Fruit fly (Drosophila melanogaster) whole organism, embryonic: ENCODE results near the gene Cyp309a2.

Experiments used
- Adf1 ChIP-seq: fragments of 200-800 bp; sonication (Bioruptor generic); IDR thresholded peaks from 2 replicates; pipeline ENCODE4 v1.3.6; 2022; ENCODE audit warnings: missing biosample characterization, missing genetic modification characterization
- CG10209 ChIP-seq: fragments of 200-800 bp; sonication (Bioruptor generic); optimal IDR thresholded peaks from 3 replicates; lab custom pipeline; 2017; ENCODE audit warnings: missing biosample characterization, mild to moderate bottlenecking, missing genetic modification characterization, missing genetic modification reagents
- CG10431 ChIP-seq: fragments of 200-800 bp; sonication (Bioruptor generic); optimal IDR thresholded peaks from 3 replicates; lab custom pipeline; 2018; ENCODE audit warnings: missing biosample characterization, mild to moderate bottlenecking, missing genetic modification characterization
- CG10959 ChIP-seq: fragments of 200-800 bp; sonication (Bioruptor generic); IDR thresholded peaks from 2 replicates; pipeline ENCODE4 v1.3.6; 2022; ENCODE audit warnings: missing biosample characterization, missing genetic modification characterization
- CG11560 ChIP-seq: fragments of 200-800 bp; sonication (Bioruptor generic); IDR thresholded peaks from 3 replicates; pipeline ENCODE4 v1.3.6; 2022; ENCODE audit warnings: missing biosample characterization, missing genetic modification characterization
- CG13123 ChIP-seq: fragments of 200-800 bp; sonication (Bioruptor generic); optimal IDR thresholded peaks from 2 replicates; lab custom pipeline; 2016; ENCODE audit warnings: missing biosample characterization, missing genetic modification characterization
- CG13296 ChIP-seq: fragments of 200-800 bp; sonication (Bioruptor generic); optimal IDR thresholded peaks from 3 replicates; lab custom pipeline; 2018; ENCODE audit warnings: missing biosample characterization, mild to moderate bottlenecking, missing genetic modification characterization
- CG13424 ChIP-seq: fragments of 200-800 bp; sonication (Bioruptor generic); optimal IDR thresholded peaks from 2 replicates; lab custom pipeline; 2019; ENCODE audit warnings: missing biosample characterization, mild to moderate bottlenecking, missing genetic modification characterization, moderate library complexity
- CG13775 ChIP-seq: fragments of 200-800 bp; sonication (Bioruptor generic); optimal IDR thresholded peaks from 3 replicates; lab custom pipeline; 2017; ENCODE audit warnings: missing biosample characterization, mild to moderate bottlenecking, missing genetic modification characterization
- CG14050 ChIP-seq: fragments of 200-800 bp; sonication (Bioruptor generic); IDR thresholded peaks from 3 replicates; pipeline ENCODE4 v1.3.6; 2022; ENCODE audit warnings: missing biosample characterization, missing genetic modification characterization
- CG15011 ChIP-seq: fragments of 200-800 bp; sonication (Bioruptor generic); optimal IDR thresholded peaks from 3 replicates; lab custom pipeline; 2018; ENCODE audit warnings: missing biosample characterization, mild to moderate bottlenecking, missing genetic modification characterization
- CG15601 ChIP-seq: fragments of 200-800 bp; sonication (Bioruptor generic); optimal IDR thresholded peaks from 3 replicates; lab custom pipeline; 2019; ENCODE audit warnings: missing biosample characterization, mild to moderate bottlenecking, missing genetic modification characterization, moderate library complexity
- CG16813 ChIP-seq: fragments of 200-800 bp; sonication (Bioruptor generic); IDR thresholded peaks from 3 replicates; pipeline ENCODE4 v1.3.6; 2022; ENCODE audit warnings: missing biosample characterization, missing genetic modification characterization; ENCODE audit not compliant: partially characterized antibody
- CG18011 ChIP-seq: fragments of 200-800 bp; sonication (Bioruptor generic); optimal IDR thresholded peaks from 2 replicates; lab custom pipeline; 2017; ENCODE audit warnings: missing biosample characterization, missing genetic modification characterization, mild to moderate bottlenecking, moderate library complexity, missing genotype
- CG18764 ChIP-seq: fragments of 200-800 bp; sonication (Bioruptor generic); optimal IDR thresholded peaks from 3 replicates; lab custom pipeline; 2016; ENCODE audit warnings: missing biosample characterization, missing genetic modification characterization
- CG2889 ChIP-seq: fragments of 200-800 bp; sonication (Bioruptor generic); IDR thresholded peaks from 3 replicates; pipeline ENCODE4 v1.3.6; 2022; ENCODE audit warnings: missing biosample characterization, missing genetic modification characterization
- CG30020 ChIP-seq: fragments of 200-800 bp; optimal IDR thresholded peaks from 2 replicates; lab custom pipeline; 2019; ENCODE audit warnings: missing biosample characterization, mild to moderate bottlenecking, missing genetic modification characterization, moderate library complexity
- CG3065 ChIP-seq: fragments of 200-800 bp; sonication (Bioruptor generic); optimal IDR thresholded peaks from 2 replicates; lab custom pipeline; 2016; ENCODE audit warnings: missing biosample characterization, missing genetic modification characterization
- CG32532 ChIP-seq: fragments of 200-800 bp; sonication (Bioruptor generic); IDR thresholded peaks from 2 replicates; pipeline ENCODE4 v1.3.6; 2022; ENCODE audit warnings: missing biosample characterization, missing genetic modification characterization
- CG34422 ChIP-seq: fragments of 200-800 bp; sonication (Bioruptor generic); IDR thresholded peaks from 3 replicates; pipeline ENCODE4 v1.3.6; 2022; ENCODE audit warnings: missing biosample characterization, missing genetic modification characterization
- CG4360 ChIP-seq: fragments of 200-800 bp; sonication (Bioruptor generic); IDR thresholded peaks from 2 replicates; pipeline ENCODE4 v1.3.6; 2022; ENCODE audit warnings: missing biosample characterization, missing genetic modification characterization
- CG4707 ChIP-seq: fragments of 200-800 bp; sonication (Bioruptor generic); optimal IDR thresholded peaks from 2 replicates; lab custom pipeline; 2018; ENCODE audit warnings: missing biosample characterization, mild to moderate bottlenecking, missing genetic modification characterization, moderate library complexity
- CG6689 ChIP-seq: fragments of 200-800 bp; sonication (Bioruptor generic); IDR thresholded peaks from 2 replicates; pipeline ENCODE4 v1.3.6; 2022; ENCODE audit warnings: missing biosample characterization, missing genetic modification characterization
- CG6791 ChIP-seq: fragments of 200-800 bp; sonication (Bioruptor generic); IDR thresholded peaks from 3 replicates; pipeline ENCODE4 v1.3.6; 2022; ENCODE audit warnings: missing biosample characterization, missing genetic modification characterization; ENCODE audit not compliant: partially characterized antibody
- CG8765 ChIP-seq: fragments of 200-800 bp; sonication (Bioruptor generic); IDR thresholded peaks from 2 replicates; pipeline ENCODE4 v1.3.6; 2022; ENCODE audit warnings: missing biosample characterization, missing genetic modification characterization
- CG9797 ChIP-seq: fragments of 200-800 bp; sonication (Bioruptor generic); optimal IDR thresholded peaks from 3 replicates; lab custom pipeline; 2018; ENCODE audit warnings: missing biosample characterization, mild to moderate bottlenecking, missing genetic modification characterization
- HmgD ChIP-seq: fragments of 200-800 bp; sonication (Bioruptor generic); optimal IDR thresholded peaks from 3 replicates; lab custom pipeline; 2016; ENCODE audit warnings: missing biosample characterization, missing genetic modification characterization
- Lim3 ChIP-seq: fragments of 200-800 bp; sonication (Bioruptor generic); IDR thresholded peaks from 2 replicates; pipeline ENCODE4 v1.3.6; 2022; ENCODE audit warnings: missing biosample characterization, missing genetic modification characterization
- MBD-R2 ChIP-seq: fragments of 200-800 bp; sonication (Bioruptor generic); IDR thresholded peaks from 2 replicates; pipeline ENCODE4 v1.3.6; 2022; ENCODE audit warnings: missing biosample characterization, missing genetic modification characterization
- MESR4 ChIP-seq: fragments of 200-800 bp; sonication (Bioruptor generic); optimal IDR thresholded peaks from 2 replicates; lab custom pipeline; 2018; ENCODE audit warnings: missing biosample characterization, mild to moderate bottlenecking, missing genetic modification characterization, moderate library complexity
- Max ChIP-seq: fragments of 200-800 bp; sonication (Bioruptor generic); optimal IDR thresholded peaks from 2 replicates; lab custom pipeline; 2016; ENCODE audit warnings: missing biosample characterization, mild to moderate bottlenecking, missing genetic modification characterization
- NFAT ChIP-seq: fragments of 200-800 bp; sonication (Bioruptor generic); IDR thresholded peaks from 2 replicates; pipeline ENCODE4 v1.3.6; 2022; ENCODE audit warnings: missing biosample characterization, missing genetic modification characterization
- Oli ChIP-seq: fragments of 200-800 bp; sonication (Bioruptor generic); optimal IDR thresholded peaks from 2 replicates; lab custom pipeline; 2018; ENCODE audit warnings: missing biosample characterization, mild to moderate bottlenecking, missing genetic modification characterization, moderate library complexity
- Sry-β ChIP-seq: fragments of 200-800 bp; sonication (Bioruptor generic); optimal IDR thresholded peaks from 2 replicates; lab custom pipeline; 2018; ENCODE audit warnings: missing biosample characterization, mild to moderate bottlenecking, missing genetic modification characterization, moderate library complexity
- TFAM ChIP-seq: fragments of 200-800 bp; sonication (Bioruptor generic); optimal IDR thresholded peaks from 2 replicates; lab custom pipeline; 2017; ENCODE audit warnings: missing biosample characterization, missing genetic modification characterization, inconsistent platforms
- bsh ChIP-seq, 2 experiments: fragments of 200-800 bp; sonication (Bioruptor generic); optimal IDR thresholded peaks; 2 replicates each; lab custom pipeline; 2017 to 2018; ENCODE audit warnings: mild to moderate bottlenecking in 2 of 2, missing biosample characterization in 2 of 2, missing genetic modification characterization in 2 of 2, moderate library complexity in 1 of 2
- chinmo ChIP-seq: fragments of 200-800 bp; sonication (Bioruptor generic); IDR thresholded peaks from 4 replicates; pipeline ENCODE4 v1.3.6; 2022; ENCODE audit warnings: missing biosample characterization, missing genetic modification characterization; ENCODE audit not compliant: partially characterized antibody
- dmrt99B ChIP-seq: fragments of 200-800 bp; sonication (Bioruptor generic); optimal IDR thresholded peaks from 2 replicates; lab custom pipeline; 2018; ENCODE audit warnings: missing biosample characterization, mild to moderate bottlenecking, missing genetic modification characterization, moderate library complexity
- en ChIP-seq: fragments of 200-800 bp; sonication (Bioruptor generic); optimal IDR thresholded peaks from 2 replicates; lab custom pipeline; 2016; ENCODE audit warnings: missing biosample characterization, missing genetic modification characterization
- fd64A ChIP-seq: fragments of 200-800 bp; sonication (Bioruptor generic); optimal IDR thresholded peaks from 3 replicates; lab custom pipeline; 2018; ENCODE audit warnings: missing biosample characterization, mild to moderate bottlenecking, missing genetic modification characterization
- grn ChIP-seq: fragments of 200-800 bp; sonication (Bioruptor generic); optimal IDR thresholded peaks from 3 replicates; lab custom pipeline; 2017; ENCODE audit warnings: missing biosample characterization, missing genetic modification characterization
- otp ChIP-seq: fragments of 200-800 bp; sonication (Bioruptor generic); IDR thresholded peaks from 3 replicates; pipeline ENCODE4, ENCODE4 v1.3.6; 2022; ENCODE audit warnings: missing biosample characterization, missing genetic modification characterization
- pros ChIP-seq: fragments of 200-800 bp; sonication (Bioruptor generic); optimal IDR thresholded peaks from 3 replicates; lab custom pipeline; 2019; ENCODE audit warnings: missing biosample characterization, mild to moderate bottlenecking, missing genetic modification characterization, moderate library complexity
- ro ChIP-seq: fragments of 200-800 bp; sonication (Bioruptor generic); IDR thresholded peaks from 2 replicates; pipeline ENCODE4 v1.3.6; 2022; ENCODE audit warnings: missing biosample characterization, missing genetic modification characterization
- sc ChIP-seq, 3 experiments: fragments of >200 bp in 2 of 3; fragments of 200-800 bp in 1 of 3; sonication (Bioruptor generic) in 1 of 3; optimal IDR thresholded peaks; 2 replicates in 2 of 3; 3 replicates in 1 of 3; lab custom pipeline; 2017; ENCODE audit warnings: mild to moderate bottlenecking in 1 of 3, missing biosample characterization in 1 of 3, missing genetic modification characterization in 1 of 3, missing genetic modification reagents in 1 of 3
- scrt ChIP-seq: fragments of 200-800 bp; sonication (Bioruptor generic); optimal IDR thresholded peaks from 2 replicates; lab custom pipeline; 2018; ENCODE audit warnings: missing biosample characterization, mild to moderate bottlenecking, missing genetic modification characterization, moderate library complexity
- sens ChIP-seq: fragments of 200-800 bp; sonication (Bioruptor generic); peaks from one replicate; lab custom pipeline; 2016; ENCODE audit warnings: missing biosample characterization, missing genetic modification characterization
- sob ChIP-seq: fragments of 200-800 bp; sonication (Bioruptor generic); IDR thresholded peaks from 2 replicates; pipeline ENCODE4 v1.3.6; 2022; ENCODE audit warnings: missing biosample characterization, missing genetic modification characterization
- ssp ChIP-seq: fragments of 200-800 bp; sonication (Bioruptor generic); IDR thresholded peaks from 2 replicates; pipeline ENCODE4 v1.3.6; 2022; ENCODE audit warnings: missing biosample characterization, missing genetic modification characterization
- tap ChIP-seq: fragments of 200-800 bp; optimal IDR thresholded peaks from 3 replicates; lab custom pipeline; 2019; ENCODE audit warnings: missing biosample characterization, mild to moderate bottlenecking, missing genetic modification characterization, moderate library complexity
- toy ChIP-seq: fragments of 200-800 bp; sonication (Bioruptor generic); IDR thresholded peaks from 2 replicates; pipeline ENCODE4 v1.3.6; 2022; ENCODE audit warnings: missing biosample characterization, missing genetic modification characterization

The Cyp309a2 gene

dm6 chr2L:2585285-2585684 is 12.4 kb upstream of the Cyp309a2 start, which contains the start of gene Drp1 (continued):
- TF ChIP-seq TFAM (GFP tag; lab: Kevin White, UChicago) (no peak), CG9797 (GFP tag; lab: Kevin White, UChicago) (peak; percentile 54), sob (GFP tag; lab: Robert Waterston, UW) (peak; percentile 81), Sry-β (GFP tag; lab: Kevin White, UChicago) (no peak), CG8765 (GFP tag; lab: Robert Waterston, UW) (peak; percentile 47; the same call in 1 of the 2 replicates), CG13123 (GFP tag; lab: Kevin White, UChicago) (no peak), ro (no peak), NFAT (GFP tag; lab: Robert Waterston, UW) (peak; percentile 68), CG18764 (GFP tag; lab: Kevin White, UChicago) (peak; percentile 26), fd64A (GFP tag; lab: Kevin White, UChicago) (no peak), CG2889 (GFP tag; lab: Robert Waterston, UW) (no peak), CG4707 (GFP tag; lab: Kevin White, UChicago) (no peak), CG30020 (tag; lab: Kevin White, UChicago) (no peak), MESR4 (peak; percentile 58), CG10959 (no peak), HmgD (peak; percentile 96), CG13296 (peak; percentile 4), CG14050 (GFP tag; lab: Robert Waterston, UW) (no peak), CG6791 (peak; percentile 80), CG13775 (GFP tag; lab: Kevin White, UChicago) (peak; percentile 15), CG13424 (tag; lab: Kevin White, UChicago) (peak; percentile 21), CG16813 (GFP tag; lab: Robert Waterston, UW) (peak; percentile 75), CG6689 (GFP tag; lab: Robert Waterston, UW) (no peak), chinmo (GFP tag; lab: Robert Waterston, UW) (0 out of 4 replicates have a peak, but pooled peaks have one; percentile 70), CG32532 (GFP tag; lab: Robert Waterston, UW) (peak; percentile 65), Max (no peak), pros (GFP tag; lab: Kevin White, UChicago) (no peak), CG18011 (GFP tag; lab: Kevin White, UChicago) (peak; percentile 18), otp (GFP tag; lab: Robert Waterston, UW) (no peak), scrt (GFP tag; lab: Kevin White, UChicago) (no peak), toy (no peak), MBD-R2 (GFP tag; lab: Robert Waterston, UW) (peak; percentile 87), CG11560 (0 out of 3 replicates have a peak, but pooled peaks have one; percentile 29), en (GFP tag; lab: Kevin White, UChicago) (no peak), CG34422 (GFP tag; lab: Robert Waterston, UW) (peak; percentile 76), sc (optimal IDR thresholded peaks at IDR 0.05; lab: Kevin White, UChicago) (no peak), sc (GFP tag; optimal IDR thresholded peaks at IDR 0.05; lab: Kevin White, UChicago) (no peak), Adf1 (GFP tag; lab: Robert Waterston, UW) (no peak), sens (peak; percentile 82), CG4360 (GFP tag; lab: Robert Waterston, UW) (peak; percentile 18; the same call in 1 of the 2 replicates), Oli (tag; lab: Kevin White, UChicago) (no peak), dmrt99B (tag; lab: Kevin White, UChicago) (no peak), grn (no peak), ssp (GFP tag; lab: Robert Waterston, UW) (no peak), tap (tag; lab: Kevin White, UChicago) (no peak), CG15011 (no peak), bsh (GFP tag; optimal IDR thresholded peaks at IDR 0.05; lab: Kevin White, UChicago) (peak in 1 of 2 experiments; percentile 18), CG10431 (GFP tag; lab: Kevin White, UChicago) (no peak), CG10209 (peak; percentile 31), Lim3 (GFP tag; lab: Robert Waterston, UW) (no peak), CG3065 (GFP tag; lab: Kevin White, UChicago) (no peak), CG15601 (tag; lab: Kevin White, UChicago) (peak; percentile 24)
